Worm (Caenorhabditis elegans): ENCODE results near the gene rpn-2.

The rpn-2 gene

DNA sequence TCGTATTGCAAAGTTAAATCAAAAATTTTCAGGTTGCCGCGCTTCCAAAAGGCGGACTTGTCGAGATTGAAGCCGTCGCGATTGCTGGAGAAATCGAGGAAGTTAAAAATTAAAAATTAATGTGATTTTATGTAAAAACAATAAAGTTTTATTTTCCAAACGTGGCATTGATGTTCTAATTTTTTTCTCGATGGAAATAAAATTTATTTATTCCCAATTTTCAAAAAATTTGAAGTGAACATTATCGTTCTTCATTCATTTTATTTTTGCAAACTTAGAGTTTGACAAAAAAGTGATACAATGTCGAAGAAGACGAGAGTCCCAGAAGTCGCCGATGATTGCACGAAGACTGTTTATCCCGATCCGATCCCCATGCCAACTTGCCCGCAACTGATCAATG is 10.0 kb downstream of the rpn-2 start, which contains the start of gene C23G10.1:
C23G10.1 (plus strand) TSS at position 301 of the 400 bp plus-strand sequence.
- no peak for TF ChIP-seq ama-1 (optimal IDR thresholded peaks at IDR 0.05)
- TF ChIP-seq B0310.2 (tag; optimal IDR thresholded peaks at IDR 0.05): no peak
- no peak for TF ChIP-seq tbx-37 (GFP tag; conservative IDR thresholded peaks at IDR 0.05)
- TF ChIP-seq ceh-36 (tag; optimal IDR thresholded peaks at IDR 0.05): no peak
- no peak for TF ChIP-seq aly-1 (tag; optimal IDR thresholded peaks at IDR 0.05)
- TF ChIP-seq hmg-4 (GFP tag; optimal IDR thresholded peaks at IDR 0.05): no peak
- no peak for TF ChIP-seq tbx-11 (GFP tag; IDR thresholded peaks at IDR 0.05)
- TF ChIP-seq hnd-1 (tag; optimal IDR thresholded peaks at IDR 0.05): no peak
- TF ChIP-seq F13C5.2 (tag; optimal IDR thresholded peaks at IDR 0.05): no peak
- no peak for TF ChIP-seq hmbx-1 (tag; optimal IDR thresholded peaks at IDR 0.05)
- TF ChIP-seq pes-1 (GFP tag; IDR thresholded peaks at IDR 0.05): no peak
- no peak for TF ChIP-seq scrt-1 (GFP tag; IDR thresholded peaks at IDR 0.05)
- no peak for TF ChIP-seq tra-4 (tag; optimal IDR thresholded peaks at IDR 0.05)
- TF ChIP-seq flt-1 (GFP tag; IDR thresholded peaks at IDR 0.05): no peak
- TF ChIP-seq ets-7 (tag; optimal IDR thresholded peaks at IDR 0.05): no peak
- TF ChIP-seq ceh-13 (GFP tag; optimal IDR thresholded peaks at IDR 0.05): no peak
- TF ChIP-seq sea-1 (GFP tag; conservative IDR thresholded peaks at IDR 0.05): no peak

DNA sequence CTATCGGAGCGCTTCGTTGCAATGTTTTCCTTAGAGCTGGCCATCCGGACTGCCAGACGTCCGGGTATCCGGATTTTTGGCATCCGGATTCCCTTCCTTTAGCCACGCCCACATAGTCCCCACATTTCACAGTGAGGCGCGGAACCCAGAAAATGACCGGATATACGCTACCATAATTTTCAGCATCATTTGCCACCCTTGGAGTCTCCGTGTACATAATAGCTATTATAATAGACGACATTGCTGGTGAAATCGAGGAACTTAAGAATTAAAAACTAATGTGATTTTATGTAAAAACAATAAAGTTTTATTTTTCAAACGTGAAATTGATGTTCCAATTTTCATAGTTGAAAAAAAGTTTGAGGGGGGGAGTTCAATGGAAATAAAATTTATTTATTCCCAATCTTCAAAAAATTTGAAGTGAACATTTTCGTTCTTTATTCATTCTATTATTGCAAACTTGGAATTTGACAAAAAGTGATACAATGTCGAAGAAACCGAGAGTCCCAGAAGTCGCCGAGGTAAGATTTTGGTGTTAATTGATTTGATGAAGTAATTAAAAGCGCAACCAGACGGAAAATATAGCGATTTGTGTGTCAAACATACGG is 11.3 kb downstream of the rpn-2 start:
- TF ChIP-seq flt-1 (GFP tag; IDR thresholded peaks at IDR 0.05) (no peak), aly-1 (tag; optimal IDR thresholded peaks at IDR 0.05) (no peak)

DNA sequence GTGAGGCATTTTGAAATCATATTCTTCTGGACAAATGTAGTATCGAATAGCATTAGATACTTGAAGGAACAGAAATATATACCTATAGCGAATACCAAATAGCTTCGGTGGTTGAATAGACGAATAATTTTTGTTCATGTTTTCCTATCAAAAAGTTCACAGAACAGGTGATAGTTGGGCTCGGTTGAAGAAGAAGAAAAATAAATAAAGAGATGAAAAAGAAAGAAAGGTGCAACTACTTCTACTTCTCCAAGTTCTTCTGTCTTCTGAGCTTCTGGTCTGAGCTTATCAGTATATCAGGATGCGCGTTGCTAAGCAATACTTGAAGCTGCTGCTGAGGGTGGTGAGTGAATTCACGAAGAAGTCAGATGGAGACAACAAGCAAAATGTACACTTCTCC is 14.9 kb downstream of the rpn-2 start, which contains the start of gene C23G10.10:
C23G10.10 (minus strand) TSS at position 101 of the 400 bp plus-strand sequence.
- TF ChIP-seq tra-4 (tag; optimal IDR thresholded peaks at IDR 0.05) (no peak), hnd-1 (tag; optimal IDR thresholded peaks at IDR 0.05) (no peak), tbx-37 (GFP tag; conservative IDR thresholded peaks at IDR 0.05) (no peak), B0310.2 (tag; optimal IDR thresholded peaks at IDR 0.05) (no peak), hmg-4 (GFP tag; optimal IDR thresholded peaks at IDR 0.05) (no peak), ceh-36 (tag; optimal IDR thresholded peaks at IDR 0.05) (no peak), F13C5.2 (tag; optimal IDR thresholded peaks at IDR 0.05) (no peak), scrt-1 (GFP tag; IDR thresholded peaks at IDR 0.05) (no peak), ceh-13 (GFP tag; optimal IDR thresholded peaks at IDR 0.05) (no peak), ets-7 (tag; optimal IDR thresholded peaks at IDR 0.05) (no peak), ama-1 (optimal IDR thresholded peaks at IDR 0.05) (no peak), hmbx-1 (tag; optimal IDR thresholded peaks at IDR 0.05) (no peak), aly-1 (tag; optimal IDR thresholded peaks at IDR 0.05) (no peak), pes-1 (GFP tag; IDR thresholded peaks at IDR 0.05) (no peak), tbx-11 (GFP tag; IDR thresholded peaks at IDR 0.05) (no peak), sea-1 (GFP tag; conservative IDR thresholded peaks at IDR 0.05) (no peak), flt-1 (GFP tag; IDR thresholded peaks at IDR 0.05) (no peak)

DNA sequence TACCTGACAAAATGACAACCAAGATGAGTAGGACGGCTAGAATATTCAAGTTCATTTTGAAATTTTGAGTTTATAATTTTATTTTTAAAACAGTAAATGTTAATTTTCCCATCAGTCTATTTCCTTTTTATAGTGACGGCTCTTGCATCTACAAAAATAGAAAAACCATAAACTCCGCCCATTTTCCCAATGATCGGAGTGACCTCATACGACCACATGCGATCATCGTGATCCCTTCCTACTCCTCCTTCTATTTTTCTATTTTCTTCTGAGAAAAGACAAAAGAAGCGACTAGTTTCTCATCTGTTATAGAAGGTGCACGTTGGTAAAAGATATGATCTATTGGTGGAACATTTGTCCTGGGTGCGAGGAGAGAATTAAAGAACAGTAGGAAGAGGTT is 16.5 kb downstream of the rpn-2 start, which contains the start of gene C23G10.11:
C23G10.11 (minus strand) TSS at position 101 of the 400 bp plus-strand sequence.
- TF ChIP-seq B0310.2 (tag; optimal IDR thresholded peaks at IDR 0.05) (no peak), hmg-4 (GFP tag; optimal IDR thresholded peaks at IDR 0.05) (no peak), tra-4 (tag; optimal IDR thresholded peaks at IDR 0.05) (no peak), tbx-11 (GFP tag; IDR thresholded peaks at IDR 0.05) (no peak), scrt-1 (GFP tag; IDR thresholded peaks at IDR 0.05) (no peak), sea-1 (GFP tag; conservative IDR thresholded peaks at IDR 0.05) (no peak), ets-7 (tag; optimal IDR thresholded peaks at IDR 0.05) (no peak), ceh-13 (GFP tag; optimal IDR thresholded peaks at IDR 0.05) (no peak)

DNA sequence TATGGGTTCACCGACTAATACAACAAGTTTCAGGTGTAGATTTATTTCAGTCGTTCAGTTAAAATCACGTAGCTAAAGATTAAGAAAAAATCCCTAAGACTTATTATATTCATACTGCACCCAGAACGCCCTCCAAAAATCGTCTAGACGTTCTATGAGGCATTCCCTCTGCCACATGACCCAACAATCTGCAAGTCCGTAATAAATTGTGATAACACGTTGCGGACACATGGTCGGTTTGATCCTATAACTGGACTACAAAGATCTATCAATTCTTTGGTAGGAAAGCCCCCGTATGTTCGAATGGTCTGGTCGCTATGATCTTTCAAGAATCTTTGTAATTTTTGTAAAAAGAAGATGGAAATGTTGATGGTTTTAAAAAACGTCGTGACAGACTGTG is 17.0 kb downstream of the rpn-2 start:
- no peak for TF ChIP-seq tbx-11 (GFP tag; IDR thresholded peaks at IDR 0.05)
- no peak for TF ChIP-seq ets-7 (tag; optimal IDR thresholded peaks at IDR 0.05)
- no peak for TF ChIP-seq F13C5.2 (tag; optimal IDR thresholded peaks at IDR 0.05)
- TF ChIP-seq pes-1 (GFP tag; IDR thresholded peaks at IDR 0.05): no peak
- no peak for TF ChIP-seq sea-1 (GFP tag; conservative IDR thresholded peaks at IDR 0.05)
- TF ChIP-seq scrt-1 (GFP tag; IDR thresholded peaks at IDR 0.05): no peak

DNA sequence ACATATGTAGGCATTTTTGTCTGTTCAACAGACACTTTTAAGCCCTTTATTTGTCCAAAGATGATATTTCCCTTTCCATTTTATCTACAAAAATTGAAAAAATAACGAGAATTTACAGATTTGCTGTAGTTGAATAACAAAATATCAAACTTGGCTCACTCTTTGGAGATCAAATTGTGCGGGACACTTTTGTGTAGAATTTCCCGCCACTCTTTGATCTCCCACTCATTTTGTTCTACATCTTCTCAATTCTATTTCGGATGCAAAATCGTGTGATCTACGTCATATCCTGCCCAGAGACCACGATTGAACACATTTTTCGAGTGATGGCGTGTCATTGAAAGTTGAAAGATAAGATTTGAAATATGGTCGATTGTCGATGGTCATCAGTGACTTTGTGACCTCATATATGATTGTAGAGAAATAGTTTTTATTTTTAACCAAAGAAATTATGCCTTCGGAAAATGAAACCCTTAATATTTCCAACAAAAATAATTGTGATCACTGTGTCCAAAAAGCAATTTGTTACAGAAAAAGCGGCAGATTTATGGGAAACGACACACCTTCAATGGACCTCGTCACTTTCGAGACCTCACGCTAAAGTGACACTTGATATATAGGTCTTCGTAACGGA is 18.0 kb downstream of the rpn-2 start, which contains the start of gene hot-4:
hot-4 (plus strand) TSS at position 584 of the 634 bp plus-strand sequence.
- no peak for TF ChIP-seq sea-1 (GFP tag; conservative IDR thresholded peaks at IDR 0.05)
- TF ChIP-seq ets-7 (tag; optimal IDR thresholded peaks at IDR 0.05): no peak
- TF ChIP-seq B0310.2 (tag; optimal IDR thresholded peaks at IDR 0.05): no peak
- TF ChIP-seq hmbx-1 (tag; optimal IDR thresholded peaks at IDR 0.05): no peak
- TF ChIP-seq ceh-36 (tag; optimal IDR thresholded peaks at IDR 0.05): no peak
- no peak for TF ChIP-seq F13C5.2 (tag; optimal IDR thresholded peaks at IDR 0.05)
- no peak for TF ChIP-seq hnd-1 (tag; optimal IDR thresholded peaks at IDR 0.05)
- TF ChIP-seq hmg-4 (GFP tag; optimal IDR thresholded peaks at IDR 0.05): no peak
- TF ChIP-seq aly-1 (tag; optimal IDR thresholded peaks at IDR 0.05): no peak
- no peak for TF ChIP-seq pes-1 (GFP tag; IDR thresholded peaks at IDR 0.05)

DNA sequence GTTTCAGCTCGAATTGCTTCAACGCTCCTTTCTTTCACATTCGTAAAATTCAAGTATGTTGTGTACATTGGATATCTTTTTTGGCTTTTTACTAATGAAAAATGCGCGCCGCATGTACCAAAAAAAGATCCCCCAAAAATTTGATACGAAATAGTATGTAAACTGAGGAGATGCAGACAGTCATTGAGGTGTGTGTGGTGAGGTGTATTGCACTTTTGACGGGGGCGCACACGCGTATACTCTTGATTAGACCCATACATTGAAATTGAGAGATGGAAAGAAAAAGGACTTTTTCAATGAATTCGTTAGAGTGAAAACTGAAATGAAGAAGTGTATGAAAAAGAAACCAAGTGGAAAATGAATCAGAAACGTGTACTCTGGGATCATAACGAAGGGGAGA is 22.4 kb downstream of the rpn-2 start:
- TF ChIP-seq tbx-37 (GFP tag; conservative IDR thresholded peaks at IDR 0.05): no peak
- no peak for TF ChIP-seq hmbx-1 (tag; optimal IDR thresholded peaks at IDR 0.05)
- no peak for TF ChIP-seq ama-1 (optimal IDR thresholded peaks at IDR 0.05)
- no peak for TF ChIP-seq tbx-11 (GFP tag; IDR thresholded peaks at IDR 0.05)
- TF ChIP-seq ceh-13 (GFP tag; optimal IDR thresholded peaks at IDR 0.05): no peak
- TF ChIP-seq aly-1 (tag; optimal IDR thresholded peaks at IDR 0.05): no peak
- TF ChIP-seq ceh-36 (tag; optimal IDR thresholded peaks at IDR 0.05): no peak
- TF ChIP-seq pes-1 (GFP tag; IDR thresholded peaks at IDR 0.05): no peak
- no peak for TF ChIP-seq hnd-1 (tag; optimal IDR thresholded peaks at IDR 0.05)
- TF ChIP-seq scrt-1 (GFP tag; IDR thresholded peaks at IDR 0.05): no peak
- TF ChIP-seq flt-1 (GFP tag; IDR thresholded peaks at IDR 0.05): no peak
- TF ChIP-seq hmg-4 (GFP tag; optimal IDR thresholded peaks at IDR 0.05): no peak
- TF ChIP-seq sea-1 (GFP tag; conservative IDR thresholded peaks at IDR 0.05): no peak
- TF ChIP-seq ets-7 (tag; optimal IDR thresholded peaks at IDR 0.05): no peak
- no peak for TF ChIP-seq F13C5.2 (tag; optimal IDR thresholded peaks at IDR 0.05)
- TF ChIP-seq B0310.2 (tag; optimal IDR thresholded peaks at IDR 0.05): no peak
- no peak for TF ChIP-seq tra-4 (tag; optimal IDR thresholded peaks at IDR 0.05)

Measured in whole organism, early embryonic.